Fruit fly (Drosophila melanogaster) S2 (cell line): ENCODE data around the gene pum.

ENCODE experiments used
- CG8478 ChIP-seq: fragments of >200 bp; optimal IDR thresholded peaks from 2 replicates; lab custom pipeline; 2018
- CTCF ChIP-seq, 2 experiments: fragments of >200 bp; optimal IDR thresholded peaks; 2 replicates each; lab custom pipeline; 2018

DNA sequence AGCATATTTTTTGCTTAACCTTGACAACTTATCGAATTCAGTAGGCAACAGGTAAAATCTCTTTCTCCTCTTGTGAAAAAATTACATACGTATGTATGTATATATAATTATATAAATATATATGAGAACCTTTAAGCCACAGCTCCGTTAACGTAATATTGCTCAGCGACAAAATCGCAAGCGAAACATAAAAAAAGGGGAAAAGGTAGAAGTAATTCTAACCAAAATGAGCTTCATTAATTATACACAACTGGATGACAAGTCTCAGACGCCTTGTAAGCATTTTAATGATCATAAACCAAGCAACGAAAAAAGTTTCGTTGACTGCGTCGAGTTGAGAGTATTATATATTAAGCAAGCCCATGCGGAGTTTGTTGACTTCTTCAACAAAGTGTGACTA lies 78.6 kb downstream of the pum start:
- no peak for TF ChIP-seq CTCF (optimal IDR thresholded peaks at IDR 0.05; lab: Kevin White, UChicago)
- no peak for TF ChIP-seq CG8478 (lab: Kevin White, UChicago)
